Worm (Caenorhabditis elegans) whole organism, early embryonic: Measurements from ENCODE around the gene mab-21.

Experiments
- B0310.2 ChIP-seq: sonication (generic microtip); optimal IDR thresholded peaks from 2 replicates; lab custom pipeline; 2016; ENCODE audit warnings: mild to moderate bottlenecking, missing genetic modification characterization, missing compliant biosample characterization
- F13C5.2 ChIP-seq: sonication (generic microtip); optimal IDR thresholded peaks from 2 replicates; lab custom pipeline; 2017; ENCODE audit warnings: mild to moderate bottlenecking, missing genetic modification characterization, inconsistent platforms, missing compliant biosample characterization
- ama-1 ChIP-seq: fragments of 150-350 bp; optimal IDR thresholded peaks from 2 replicates; lab custom pipeline; 2014
- ceh-13 ChIP-seq: fragments of 200-800 bp; sonication (Bioruptor generic); optimal IDR thresholded peaks from 2 replicates; lab custom pipeline; 2018; ENCODE audit warnings: mild to moderate bottlenecking, missing genetic modification characterization, missing compliant biosample characterization
- ets-7 ChIP-seq: sonication (generic microtip); optimal IDR thresholded peaks from 2 replicates; lab custom pipeline; 2016; ENCODE audit warnings: missing genotype, missing genetic modification characterization, missing compliant biosample characterization
- flt-1 ChIP-seq: fragments of 200-800 bp; sonication (Bioruptor generic); IDR thresholded peaks from 2 replicates; pipeline ENCODE4 v1.3.6; 2022; ENCODE audit warnings: missing genetic modification characterization, missing compliant biosample characterization
- hmbx-1 ChIP-seq: sonication (generic microtip); optimal IDR thresholded peaks from 2 replicates; lab custom pipeline; 2016; ENCODE audit warnings: mild to moderate bottlenecking, missing genetic modification characterization, missing compliant biosample characterization
- hmg-4 ChIP-seq: fragments of 200-800 bp; sonication (Bioruptor generic); optimal IDR thresholded peaks from 2 replicates; lab custom pipeline; 2018; ENCODE audit warnings: mild to moderate bottlenecking, missing genetic modification characterization, missing compliant biosample characterization
- scrt-1 ChIP-seq: fragments of 200-800 bp; sonication (Bioruptor generic); IDR thresholded peaks from 2 replicates; pipeline ENCODE4 v1.3.6; 2022; ENCODE audit warnings: missing genetic modification characterization, missing compliant biosample characterization
- tbx-37 ChIP-seq: fragments of 200-800 bp; sonication (Bioruptor generic); conservative IDR thresholded peaks from 2 replicates; pipeline ENCODE4 v1.3.6; 2022; ENCODE audit warnings: missing genetic modification reagents, missing genetic modification characterization, missing compliant biosample characterization

DNA sequence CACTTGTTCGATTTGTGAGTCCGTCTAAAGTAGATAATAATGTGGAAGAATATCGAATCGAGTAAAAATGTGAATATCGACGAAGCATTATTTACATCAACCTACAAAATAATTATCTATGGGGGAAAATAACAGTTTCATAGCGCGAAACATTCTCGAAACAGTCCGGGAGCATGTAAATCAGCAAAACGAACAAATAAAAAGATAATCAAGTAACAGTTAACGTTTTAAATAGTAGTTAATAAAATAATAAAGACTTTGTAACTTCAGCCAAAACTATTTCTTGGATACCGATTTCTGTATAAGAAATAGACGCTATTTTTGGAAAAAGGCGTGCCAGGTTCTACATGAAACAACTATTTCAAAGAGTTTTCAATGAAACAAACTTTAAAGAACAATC, 32.5 kb upstream of the mab-21 start, which contains the start of gene mlcd-1:
- TF ChIP-seq flt-1 (GFP tag; lab: Robert Waterston, UW) (no peak), ama-1 (lab: Kevin White, UChicago) (no peak), hmbx-1 (tag; lab: Kevin White, UChicago) (no peak), scrt-1 (GFP tag; lab: Robert Waterston, UW) (no peak), F13C5.2 (no peak), hmg-4 (GFP tag; lab: Kevin White, UChicago) (no peak), ets-7 (tag; lab: Kevin White, UChicago) (no peak), ceh-13 (GFP tag; lab: Kevin White, UChicago) (no peak), tbx-37 (GFP tag; lab: Robert Waterston, UW) (no peak), B0310.2 (tag; lab: Kevin White, UChicago) (no peak)
